Fruit fly (Drosophila melanogaster) whole organism, embryonic: ENCODE results near the gene Sytbeta.

Experiments used
- Bteb2 ChIP-seq: fragments of 200-800 bp; sonication (Bioruptor generic); optimal IDR thresholded peaks from 2 replicates; lab custom pipeline; 2016; ENCODE audit warnings: missing biosample characterization, missing genetic modification characterization
- CG18599 ChIP-seq: fragments of 200-800 bp; sonication (Bioruptor generic); optimal IDR thresholded peaks from 3 replicates; lab custom pipeline; 2017; ENCODE audit warnings: missing biosample characterization, missing genetic modification characterization, mild to moderate bottlenecking, moderate library complexity, missing genetic modification reagents
- CG3163 ChIP-seq: fragments of 200-800 bp; sonication (Bioruptor generic); optimal IDR thresholded peaks from 3 replicates; lab custom pipeline; 2016; ENCODE audit warnings: missing biosample characterization, missing genetic modification characterization
- dpn ChIP-seq, 2 experiments: fragments of 200-800 bp; sonication (Bioruptor generic); optimal IDR thresholded peaks; 3 replicates each; lab custom pipeline; 2016; ENCODE audit warnings: missing biosample characterization in 2 of 2, missing genetic modification characterization in 2 of 2
- hb ChIP-seq: fragments of 200-800 bp; sonication (Bioruptor generic); IDR thresholded peaks from 3 replicates; pipeline ENCODE4 v1.3.6; 2022; ENCODE audit warnings: missing biosample characterization, missing genetic modification characterization; ENCODE audit not compliant: partially characterized antibody

DNA sequence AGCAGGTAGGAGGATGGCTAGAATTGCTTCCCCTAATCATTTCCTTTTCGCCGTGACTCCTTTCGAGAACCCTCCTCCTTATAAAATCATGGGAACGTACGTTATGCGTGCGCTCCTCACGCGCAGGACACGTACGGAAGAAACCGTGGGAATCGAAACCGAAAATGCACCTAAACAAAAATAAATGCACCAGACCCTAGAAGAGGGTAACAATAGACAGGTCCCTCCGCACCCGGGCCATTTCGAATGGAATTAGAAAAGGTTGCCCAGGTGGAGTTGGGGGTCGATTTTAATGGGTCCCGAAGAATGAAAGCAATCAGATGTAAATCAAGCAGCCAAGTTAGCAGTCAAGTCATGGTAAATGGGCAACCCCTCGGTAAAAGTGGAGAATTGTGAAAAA is 85.4 kb downstream of the Sytbeta start, which contains the start of gene CG3349:
- no peak for TF ChIP-seq dpn (GFP tag; optimal IDR thresholded peaks at IDR 0.05; lab: Kevin White, UChicago)
- TF ChIP-seq CG3163 (GFP tag; lab: Kevin White, UChicago), result no peak
- TF ChIP-seq Bteb2 (GFP tag; lab: Kevin White, UChicago), result no peak
- TF ChIP-seq hb, result no peak
- no peak for TF ChIP-seq CG18599 (GFP tag; lab: Kevin White, UChicago)
